Worm (Caenorhabditis elegans): Measurements from ENCODE around the gene swt-2.

DNA sequence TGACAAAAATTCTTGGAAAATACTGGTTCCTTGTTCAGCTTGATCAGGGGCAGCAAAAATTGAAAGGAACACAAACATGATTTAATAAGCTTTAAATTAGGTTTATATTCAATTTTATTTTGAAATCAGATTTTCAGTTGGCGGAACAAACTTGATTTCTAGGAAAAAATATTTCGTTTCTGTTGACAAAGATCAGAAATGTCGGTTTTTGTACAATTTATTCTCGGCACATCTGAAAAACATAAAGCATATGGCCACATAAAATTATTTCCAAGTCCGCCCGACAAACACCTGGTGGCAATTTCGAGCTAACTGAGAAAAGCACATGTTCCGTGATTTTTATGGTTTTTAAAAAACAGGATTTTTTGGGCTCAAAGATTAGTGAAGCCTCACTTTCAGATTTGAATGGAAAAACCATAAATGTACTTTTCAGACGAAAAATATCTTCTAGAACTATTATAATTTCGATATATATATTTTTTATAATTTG is 24.0 kb downstream of the swt-2 start, which contains the start of gene ttr-10:
- TF ChIP-seq klf-2 (GFP tag; conservative IDR thresholded peaks at IDR 0.05) (no peak), T22C8.4 (GFP tag; IDR thresholded peaks at IDR 0.05) (no peak)
